Fruit fly (Drosophila melanogaster) whole organism, prepupa: Measurements from ENCODE around the gene mub.
A peak's percentile ranks its signal among the peaks of the same experiment; 100 is the strongest.

Source experiments
- Blimp-1 ChIP-seq: fragments of 200-800 bp; sonication (Bioruptor generic); optimal IDR thresholded peaks from 3 replicates; lab custom pipeline; 2017; ENCODE audit warnings: missing biosample characterization, missing genetic modification characterization, mild to moderate bottlenecking, moderate library complexity, missing genetic modification reagents
- CG10631 ChIP-seq: fragments of 200-800 bp; sonication (Bioruptor generic); optimal IDR thresholded peaks from 2 replicates; lab custom pipeline; 2016; ENCODE audit warnings: missing biosample characterization, missing genetic modification characterization
- CG10669 ChIP-seq: fragments of 200-800 bp; sonication (Bioruptor generic); optimal IDR thresholded peaks from 3 replicates; lab custom pipeline; 2018; ENCODE audit warnings: missing biosample characterization, mild to moderate bottlenecking, missing genetic modification characterization, moderate library complexity
- CG11762 ChIP-seq: fragments of 200-800 bp; sonication (Bioruptor generic); optimal IDR thresholded peaks from 3 replicates; lab custom pipeline; 2016; ENCODE audit warnings: missing biosample characterization, missing genetic modification characterization; ENCODE audit not compliant: insufficient read depth
- CG15336 ChIP-seq: fragments of 200-800 bp; sonication (Bioruptor generic); IDR thresholded peaks from 2 replicates; pipeline ENCODE4 v1.3.6; 2022; ENCODE audit warnings: missing biosample characterization, missing genetic modification characterization
- CG3032 ChIP-seq: fragments of 200-800 bp; optimal IDR thresholded peaks from 2 replicates; lab custom pipeline; 2019; ENCODE audit warnings: missing biosample characterization, mild to moderate bottlenecking, missing genetic modification characterization, moderate library complexity
- CG31627 ChIP-seq: fragments of 200-800 bp; sonication (Bioruptor generic); optimal IDR thresholded peaks from 3 replicates; lab custom pipeline; 2016; ENCODE audit warnings: missing biosample characterization, missing genetic modification characterization
- CG32006 ChIP-seq: fragments of 200-800 bp; sonication (Bioruptor generic); optimal IDR thresholded peaks from 3 replicates; lab custom pipeline; 2017; ENCODE audit warnings: missing biosample characterization, mild to moderate bottlenecking, missing genetic modification characterization
- CG3919 ChIP-seq: fragments of 200-800 bp; sonication (Bioruptor generic); optimal IDR thresholded peaks from 3 replicates; lab custom pipeline; 2016; ENCODE audit warnings: missing biosample characterization, missing genetic modification characterization
- CG6276 ChIP-seq: fragments of 200-800 bp; sonication (Bioruptor generic); optimal IDR thresholded peaks from 2 replicates; lab custom pipeline; 2017; ENCODE audit warnings: missing biosample characterization, mild to moderate bottlenecking, missing genetic modification characterization
- CG6792 ChIP-seq: fragments of 200-800 bp; sonication (Bioruptor generic); optimal IDR thresholded peaks from 3 replicates; lab custom pipeline; 2016; ENCODE audit warnings: missing biosample characterization, missing genetic modification characterization
- CG7368 ChIP-seq: fragments of 200-800 bp; sonication (Bioruptor generic); optimal IDR thresholded peaks from 3 replicates; lab custom pipeline; 2016; ENCODE audit warnings: missing biosample characterization, missing genetic modification characterization
- CG8119 ChIP-seq: fragments of 200-800 bp; sonication (Bioruptor generic); IDR thresholded peaks from 3 replicates; pipeline ENCODE4 v1.3.6; 2022; ENCODE audit warnings: missing biosample characterization, missing genetic modification characterization
- CG8632 ChIP-seq: fragments of 200-800 bp; sonication (Bioruptor generic); optimal IDR thresholded peaks from 3 replicates; lab custom pipeline; 2016; ENCODE audit warnings: missing biosample characterization, missing genetic modification characterization
- CG9139 ChIP-seq: fragments of 200-800 bp; sonication (Bioruptor generic); optimal IDR thresholded peaks from 3 replicates; lab custom pipeline; 2017; ENCODE audit warnings: missing biosample characterization, mild to moderate bottlenecking, missing genetic modification characterization
- Eip75B ChIP-seq: fragments of 200-800 bp; sonication (Bioruptor generic); optimal IDR thresholded peaks from 3 replicates; lab custom pipeline; 2016; ENCODE audit warnings: missing biosample characterization, missing genetic modification characterization
- Eip78C ChIP-seq: fragments of 200-800 bp; sonication (Bioruptor generic); peaks from one replicate; lab custom pipeline; 2016; ENCODE audit warnings: missing biosample characterization, missing genetic modification characterization
- Gug ChIP-seq: fragments of 200-800 bp; sonication (Bioruptor generic); IDR thresholded peaks from 2 replicates; pipeline ENCODE4 v1.3.6; 2022; ENCODE audit warnings: missing biosample characterization, missing genetic modification characterization
- Hr38 ChIP-seq: sonication (Bioruptor generic); optimal IDR thresholded peaks from 2 replicates; lab custom pipeline; 2016; ENCODE audit warnings: missing biosample characterization, missing genetic modification characterization
- Hr39 ChIP-seq: fragments of 200-800 bp; sonication (Bioruptor generic); optimal IDR thresholded peaks from 2 replicates; lab custom pipeline; 2016; ENCODE audit warnings: missing biosample characterization, missing genetic modification characterization
- Hr4 ChIP-seq: fragments of 200-800 bp; sonication (Bioruptor generic); optimal IDR thresholded peaks from 3 replicates; lab custom pipeline; 2016; ENCODE audit warnings: missing biosample characterization, missing genetic modification characterization
- Met ChIP-seq: fragments of 200-800 bp; sonication (Bioruptor generic); optimal IDR thresholded peaks from 3 replicates; lab custom pipeline; 2016; ENCODE audit warnings: missing biosample characterization, missing genetic modification characterization
- OdsH ChIP-seq: fragments of 200-800 bp; sonication (Bioruptor generic); optimal IDR thresholded peaks from 3 replicates; lab custom pipeline; 2016; ENCODE audit warnings: missing biosample characterization, missing genetic modification characterization
- Smox ChIP-seq: fragments of 200-800 bp; sonication (Bioruptor generic); optimal IDR thresholded peaks from 3 replicates; lab custom pipeline; 2016; ENCODE audit warnings: missing biosample characterization, missing genetic modification characterization
- Sox102F ChIP-seq: fragments of 200-800 bp; sonication (Bioruptor generic); optimal IDR thresholded peaks from 2 replicates; lab custom pipeline; 2016; ENCODE audit warnings: missing biosample characterization, mild to moderate bottlenecking, missing genetic modification characterization
- Sox14 ChIP-seq: fragments of 200-800 bp; sonication (Bioruptor generic); optimal IDR thresholded peaks from 3 replicates; lab custom pipeline; 2016; ENCODE audit warnings: missing biosample characterization, missing genetic modification characterization
- Sox15 ChIP-seq: fragments of 200-800 bp; sonication (Bioruptor generic); optimal IDR thresholded peaks from 3 replicates; lab custom pipeline; 2016; ENCODE audit warnings: missing biosample characterization, missing genetic modification characterization
- acj6 ChIP-seq: fragments of 200-800 bp; sonication (Bioruptor generic); optimal IDR thresholded peaks from 3 replicates; lab custom pipeline; 2016; ENCODE audit warnings: missing biosample characterization, missing genetic modification characterization
- dac ChIP-seq: fragments of 200-800 bp; sonication (Bioruptor generic); optimal IDR thresholded peaks from 2 replicates; lab custom pipeline; 2017; ENCODE audit warnings: missing biosample characterization, mild to moderate bottlenecking, missing genetic modification characterization
- eg ChIP-seq: fragments of 200-800 bp; sonication (Bioruptor generic); IDR thresholded peaks from 3 replicates; pipeline ENCODE4 v1.3.6; 2022; ENCODE audit warnings: missing biosample characterization, missing genetic modification characterization
- esn ChIP-seq: fragments of 200-800 bp; sonication (Bioruptor generic); optimal IDR thresholded peaks from 2 replicates; lab custom pipeline; 2016; ENCODE audit warnings: missing biosample characterization, mild to moderate bottlenecking, missing genetic modification characterization, moderate library complexity
- fd59A ChIP-seq: fragments of 200-800 bp; sonication (Bioruptor generic); optimal IDR thresholded peaks from 2 replicates; lab custom pipeline; 2017; ENCODE audit warnings: missing biosample characterization, mild to moderate bottlenecking, missing genetic modification characterization, missing genetic modification reagents
- fd85E ChIP-seq: fragments of 200-800 bp; sonication (Bioruptor generic); optimal IDR thresholded peaks from 3 replicates; lab custom pipeline; 2016; ENCODE audit warnings: missing biosample characterization, missing genetic modification characterization
- fkh ChIP-seq: fragments of 200-800 bp; sonication (Bioruptor generic); optimal IDR thresholded peaks from 3 replicates; lab custom pipeline; 2017; ENCODE audit warnings: missing biosample characterization, mild to moderate bottlenecking, missing genetic modification characterization, moderate library complexity
- lz ChIP-seq: fragments of 200-800 bp; sonication (Bioruptor generic); optimal IDR thresholded peaks from 3 replicates; lab custom pipeline; 2016; ENCODE audit warnings: missing biosample characterization, missing genetic modification characterization
- net ChIP-seq: fragments of 200-800 bp; sonication (Bioruptor generic); optimal IDR thresholded peaks from 3 replicates; lab custom pipeline; 2016; ENCODE audit warnings: missing biosample characterization, missing genetic modification characterization
- pdm3 ChIP-seq: fragments of 200-800 bp; sonication (Bioruptor generic); optimal IDR thresholded peaks from 3 replicates; lab custom pipeline; 2016; ENCODE audit warnings: missing biosample characterization, missing genetic modification characterization
- salr ChIP-seq, 2 experiments: fragments of 200-800 bp; sonication (Bioruptor generic); optimal IDR thresholded peaks; 3 replicates each; lab custom pipeline; 2016 to 2018; ENCODE audit warnings: missing biosample characterization in 2 of 2, missing genetic modification characterization in 2 of 2, mild to moderate bottlenecking in 1 of 2
- spab ChIP-seq: fragments of 200-800 bp; sonication (Bioruptor generic); optimal IDR thresholded peaks from 2 replicates; lab custom pipeline; 2017; ENCODE audit warnings: missing biosample characterization, mild to moderate bottlenecking, missing genetic modification characterization, missing genetic modification reagents
- ss ChIP-seq, 2 experiments: fragments of 200-800 bp; sonication (Bioruptor generic); optimal IDR thresholded peaks; 2 replicates in 1 of 2; 3 replicates in 1 of 2; lab custom pipeline; 2017 to 2018; ENCODE audit warnings: mild to moderate bottlenecking in 2 of 2, missing biosample characterization in 2 of 2, missing genetic modification characterization in 2 of 2, moderate library complexity in 1 of 2
- svp ChIP-seq: fragments of 200-800 bp; sonication (Bioruptor generic); peaks from one replicate; lab custom pipeline; 2016; ENCODE audit warnings: missing biosample characterization, missing genetic modification characterization
- topi ChIP-seq: fragments of 200-800 bp; sonication (Bioruptor generic); optimal IDR thresholded peaks from 3 replicates; lab custom pipeline; 2016; ENCODE audit warnings: missing biosample characterization, missing genetic modification characterization
- vri ChIP-seq: fragments of 200-800 bp; sonication (Bioruptor generic); optimal IDR thresholded peaks from 3 replicates; lab custom pipeline; 2016; ENCODE audit warnings: missing biosample characterization, mild to moderate bottlenecking, missing genetic modification characterization

The mub gene

DNA sequence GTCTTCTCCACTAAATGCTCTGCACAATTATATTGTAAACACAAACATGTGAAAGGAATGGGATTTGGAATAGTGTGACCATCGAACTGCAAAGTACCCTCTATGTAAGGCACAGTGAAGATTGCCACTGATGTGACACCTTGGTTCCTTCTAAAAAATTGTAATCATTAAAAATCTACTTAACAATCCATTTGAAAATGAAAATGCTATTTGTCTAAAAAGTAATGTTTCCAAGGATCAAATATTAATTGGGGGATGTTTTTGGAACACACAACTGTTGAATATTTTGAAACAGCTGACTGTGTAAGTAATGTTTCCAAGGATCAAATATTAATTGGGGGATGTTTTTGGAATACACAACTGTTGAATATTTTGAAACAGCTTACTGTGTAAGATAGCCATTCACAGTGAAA, 16.4 kb upstream of the mub start, which contains the start of gene CG32448 (continued):
- TF ChIP-seq spab (GFP tag; lab: Kevin White, UChicago): no peak
- TF ChIP-seq net: peak; percentile 41
- TF ChIP-seq lz (GFP tag; lab: Kevin White, UChicago): peak; percentile 78
- TF ChIP-seq Smox: no peak
- TF ChIP-seq esn: peak; percentile 76
- no peak for TF ChIP-seq CG32006 (GFP tag; lab: Kevin White, UChicago)
- TF ChIP-seq fd85E (GFP tag; lab: Kevin White, UChicago): no peak
- peak; percentile 39 for TF ChIP-seq CG8632 (GFP tag; lab: Kevin White, UChicago)
- peak; percentile 4 for TF ChIP-seq Hr38 (GFP tag; lab: Kevin White, UChicago)
- TF ChIP-seq Sox15: peak; percentile 56
- peak; percentile 73 for TF ChIP-seq Hr4 (GFP tag; lab: Kevin White, UChicago)
- TF ChIP-seq fkh (GFP tag; lab: Kevin White, UChicago): peak; percentile 46
- peak in 1 of 2 experiments; percentile 23 for TF ChIP-seq salr (GFP tag; optimal IDR thresholded peaks at IDR 0.05; lab: Kevin White, UChicago)

dm6 chr3L:21830125-21830524, 14.5 kb upstream of the mub start:
- no peak for TF ChIP-seq ss (GFP tag; optimal IDR thresholded peaks at IDR 0.05; lab: Kevin White, UChicago)
- peak; percentile 21 for TF ChIP-seq Eip78C (GFP tag; lab: Kevin White, UChicago)
- no peak for TF ChIP-seq Hr4 (GFP tag; lab: Kevin White, UChicago)
- no peak for TF ChIP-seq CG6792 (GFP tag; lab: Kevin White, UChicago)

DNA sequence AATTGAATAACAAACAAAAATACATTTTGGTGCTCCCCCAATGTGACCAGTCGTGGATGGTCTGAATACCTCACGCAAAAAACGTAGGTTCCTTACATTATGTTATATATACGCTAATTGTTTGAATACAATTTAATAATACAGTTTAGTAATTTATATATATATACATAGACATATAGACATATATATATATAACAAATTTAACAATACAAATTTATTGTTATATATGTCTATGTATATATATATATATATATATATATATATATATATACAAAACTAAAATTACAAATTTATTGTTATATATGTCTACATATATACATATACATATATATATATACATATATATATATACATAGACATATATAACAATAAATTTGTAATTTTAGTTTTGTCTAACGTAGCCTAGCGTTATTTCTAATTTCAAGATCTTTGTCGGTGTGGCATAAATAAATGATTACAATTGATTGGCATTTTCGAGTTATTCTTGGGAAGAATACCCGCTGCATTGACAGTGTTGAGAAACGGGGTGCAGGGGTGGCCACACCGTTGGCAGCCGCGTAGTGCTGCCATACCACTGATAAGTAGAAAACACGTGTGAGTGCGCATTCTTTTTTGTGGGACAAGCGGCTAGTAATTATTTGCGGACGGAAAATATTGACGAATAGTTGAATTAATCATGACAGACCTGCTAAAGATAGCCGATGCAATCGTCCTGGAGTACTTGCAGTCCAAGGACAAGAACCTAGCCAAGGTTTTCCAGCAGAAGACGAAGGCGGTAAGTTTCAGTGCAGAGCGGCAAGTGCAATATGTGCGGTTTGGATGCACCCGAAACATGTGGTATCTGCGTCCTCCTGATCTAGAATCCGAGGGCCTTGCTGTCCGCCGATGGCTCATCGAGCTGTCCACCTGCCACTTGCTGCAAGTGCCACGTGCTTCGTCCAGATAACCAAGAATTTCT, 12.1 kb upstream of the mub start, which contains the start of the genes CG7148 and Nopp140:
Gene CG7148, minus strand, starts transcription at position 51 of the 958 bp plus-strand sequence.
Gene Nopp140, plus strand, starts transcription at position 572 of the 958 bp plus-strand sequence.
- TF ChIP-seq CG3919 (GFP tag; lab: Kevin White, UChicago) (peak; percentile 74), pdm3 (GFP tag; lab: Kevin White, UChicago) (no peak), spab (GFP tag; lab: Kevin White, UChicago) (no peak), ss (GFP tag; optimal IDR thresholded peaks at IDR 0.05; lab: Kevin White, UChicago) (no peak), fd85E (GFP tag; lab: Kevin White, UChicago) (no peak), Sox15 (peak; percentile 36), esn (peak; percentile 59), CG9139 (GFP tag; lab: Kevin White, UChicago) (no peak), Met (no peak), Blimp-1 (no peak), CG31627 (GFP tag; lab: Kevin White, UChicago) (peak; percentile 70), Sox102F (GFP tag; lab: Kevin White, UChicago) (no peak), Sox14 (GFP tag; lab: Kevin White, UChicago) (peak; percentile 37), Hr38 (GFP tag; lab: Kevin White, UChicago) (no peak), CG3032 (peak; percentile 63), Hr4 (GFP tag; lab: Kevin White, UChicago) (peak; percentile 52), eg (GFP tag; lab: Robert Waterston, UW) (peak; percentile 85), svp (GFP tag; lab: Kevin White, UChicago) (peak; percentile 41), salr (GFP tag; optimal IDR thresholded peaks at IDR 0.05; lab: Kevin White, UChicago) (peak in 1 of 2 experiments; percentile 18), vri (no peak), CG8632 (GFP tag; lab: Kevin White, UChicago) (peak; percentile 64), net (peak; percentile 62), Gug (GFP tag; lab: Robert Waterston, UW) (no peak), fd59A (GFP tag; lab: Kevin White, UChicago) (no peak), CG32006 (GFP tag; lab: Kevin White, UChicago) (no peak), Smox (no peak), OdsH (peak; percentile 60), CG6276 (no peak), CG10631 (GFP tag; lab: Kevin White, UChicago) (peak; percentile 65), topi (GFP tag; lab: Kevin White, UChicago) (peak; percentile 53), Eip75B (no peak), CG15336 (GFP tag; lab: Robert Waterston, UW) (peak; percentile 38; the same call in 1 of the 2 replicates), CG11762 (peak; percentile 6), dac (GFP tag; lab: Kevin White, UChicago) (peak; percentile 41), CG10669 (GFP tag; lab: Kevin White, UChicago) (no peak), CG7368 (peak; percentile 58), CG8119 (GFP tag; lab: Robert Waterston, UW) (0 out of 3 replicates have a peak, but pooled peaks have one; percentile 45), fkh (GFP tag; lab: Kevin White, UChicago) (no peak), Hr39 (GFP tag; lab: Kevin White, UChicago) (peak; percentile 63), acj6 (GFP tag; lab: Kevin White, UChicago) (peak; percentile 60)
